Fruit fly (Drosophila melanogaster) S2 (cell line): ENCODE results near the gene vret.
A peak's percentile ranks its signal among the peaks of the same experiment; 100 is the strongest.

Experiments
- CG8478 ChIP-seq: fragments of >200 bp; optimal IDR thresholded peaks from 2 replicates; lab custom pipeline; 2018
- CTCF ChIP-seq, 2 experiments: fragments of >200 bp; optimal IDR thresholded peaks; 2 replicates each; lab custom pipeline; 2018

vret gene

dm6 chr3R:22732995-22733394, 12.4 kb downstream of the vret start:
- no peak for TF ChIP-seq CG8478 (lab: Kevin White, UChicago)
- TF ChIP-seq CTCF (optimal IDR thresholded peaks at IDR 0.05; lab: Kevin White, UChicago): no peak

dm6 chr3R:22727857-22728256, 17.5 kb downstream of the vret start:
- TF ChIP-seq CTCF (optimal IDR thresholded peaks at IDR 0.05; lab: Kevin White, UChicago) (no peak), CG8478 (lab: Kevin White, UChicago) (no peak)

dm6 chr3R:22727456-22727833, 17.9 kb downstream of the vret start:
- TF ChIP-seq CTCF (optimal IDR thresholded peaks at IDR 0.05; lab: Kevin White, UChicago): no peak
- TF ChIP-seq CG8478 (lab: Kevin White, UChicago): no peak

dm6 chr3R:22726771-22727455, 18.5 kb downstream of the vret start, which contains the start of gene CG45049:
Gene CG45049 (plus strand): TSS chr3R:22726967.
- TF ChIP-seq CTCF (optimal IDR thresholded peaks at IDR 0.05; lab: Kevin White, UChicago): no peak
- no peak for TF ChIP-seq CG8478 (lab: Kevin White, UChicago)

- peak; percentile 2 to 34 for TF ChIP-seq CTCF (optimal IDR thresholded peaks at IDR 0.05; lab: Kevin White, UChicago)
- TF ChIP-seq CG8478 (lab: Kevin White, UChicago): no peak
Observed at dm6 chr3R:22726031-22726770, 19.2 kb downstream of the vret start, which contains the start of gene RNF220. Gene RNF220 (minus strand): TSS chr3R:22726414.

dm6 chr3R:22724149-22724973, 21.0 kb downstream of the vret start, which contains the start of gene Irp-1A:
Gene Irp-1A (minus strand): TSS chr3R:22724587.
- TF ChIP-seq CTCF (optimal IDR thresholded peaks at IDR 0.05; lab: Kevin White, UChicago) (no peak), CG8478 (lab: Kevin White, UChicago) (no peak)

- TF ChIP-seq CTCF (optimal IDR thresholded peaks at IDR 0.05; lab: Kevin White, UChicago) (peak in 1 of 2 experiments; percentile 21), CG8478 (lab: Kevin White, UChicago) (no peak)
Observed at dm6 chr3R:22720808-22721306, 24.5 kb downstream of the vret start, which contains the start of gene wge. Gene wge (minus strand): TSS chr3R:22721150.

- no peak for TF ChIP-seq CG8478 (lab: Kevin White, UChicago)
- TF ChIP-seq CTCF (optimal IDR thresholded peaks at IDR 0.05; lab: Kevin White, UChicago): no peak
Observed at dm6 chr3R:22719607-22719949, 25.8 kb downstream of the vret start.

- TF ChIP-seq CG8478 (lab: Kevin White, UChicago): no peak
- TF ChIP-seq CTCF (optimal IDR thresholded peaks at IDR 0.05; lab: Kevin White, UChicago): no peak
Observed at dm6 chr3R:22718937-22719606, 26.3 kb downstream of the vret start.

dm6 chr3R:22718401-22718800, 27.0 kb downstream of the vret start:
- TF ChIP-seq CTCF (optimal IDR thresholded peaks at IDR 0.05; lab: Kevin White, UChicago) (no peak), CG8478 (lab: Kevin White, UChicago) (no peak)

dm6 chr3R:22717863-22718262, 27.5 kb downstream of the vret start:
- TF ChIP-seq CTCF (optimal IDR thresholded peaks at IDR 0.05; lab: Kevin White, UChicago) (no peak), CG8478 (lab: Kevin White, UChicago) (no peak)

dm6 chr3R:22710662-22711061, 34.7 kb downstream of the vret start, which contains the start of gene CG4907:
Gene CG4907 (minus strand): TSS chr3R:22710762.
- no peak for TF ChIP-seq CTCF (optimal IDR thresholded peaks at IDR 0.05; lab: Kevin White, UChicago)
- TF ChIP-seq CG8478 (lab: Kevin White, UChicago): no peak

- TF ChIP-seq CTCF (optimal IDR thresholded peaks at IDR 0.05; lab: Kevin White, UChicago) (no peak), CG8478 (lab: Kevin White, UChicago) (no peak)
Observed at dm6 chr3R:22707178-22707577, 38.2 kb downstream of the vret start, which contains the start of gene CG13842. Gene CG13842 (minus strand): TSS chr3R:22707278.

- TF ChIP-seq CG8478 (lab: Kevin White, UChicago): no peak
- TF ChIP-seq CTCF (optimal IDR thresholded peaks at IDR 0.05; lab: Kevin White, UChicago): no peak
Observed at dm6 chr3R:22701793-22702192, 43.6 kb downstream of the vret start, which contains the start of the genes CG6972 and CCAP. Gene CG6972 (plus strand): TSS chr3R:22702007. Gene CCAP (minus strand): TSS chr3R:22702084.
